Worm (Caenorhabditis elegans) whole organism, early embryonic: Measurements from ENCODE around the gene elo-9.
"Not testable (repeated sequence)": the region's sequence is repeated elsewhere in the genome, so short reads cannot be mapped to it uniquely, and the experiment has no call there.

Source experiments
- B0310.2 ChIP-seq: sonication (generic microtip); optimal IDR thresholded peaks from 2 replicates; lab custom pipeline; 2016; ENCODE audit warnings: mild to moderate bottlenecking, missing genetic modification characterization, missing compliant biosample characterization
- F13C5.2 ChIP-seq: sonication (generic microtip); optimal IDR thresholded peaks from 2 replicates; lab custom pipeline; 2017; ENCODE audit warnings: mild to moderate bottlenecking, missing genetic modification characterization, inconsistent platforms, missing compliant biosample characterization
- aly-1 ChIP-seq: sonication (generic microtip); optimal IDR thresholded peaks from 2 replicates; lab custom pipeline; 2016; ENCODE audit warnings: missing genetic modification characterization, missing compliant biosample characterization
- ama-1 ChIP-seq: fragments of 150-350 bp; optimal IDR thresholded peaks from 2 replicates; lab custom pipeline; 2014
- ceh-13 ChIP-seq: fragments of 200-800 bp; sonication (Bioruptor generic); optimal IDR thresholded peaks from 2 replicates; lab custom pipeline; 2018; ENCODE audit warnings: mild to moderate bottlenecking, missing genetic modification characterization, missing compliant biosample characterization
- ceh-36 ChIP-seq: sonication (generic microtip); optimal IDR thresholded peaks from 2 replicates; lab custom pipeline; 2016; ENCODE audit warnings: missing genetic modification characterization, inconsistent platforms, missing compliant biosample characterization
- ets-7 ChIP-seq: sonication (generic microtip); optimal IDR thresholded peaks from 2 replicates; lab custom pipeline; 2016; ENCODE audit warnings: missing genotype, missing genetic modification characterization, missing compliant biosample characterization
- flt-1 ChIP-seq: fragments of 200-800 bp; sonication (Bioruptor generic); IDR thresholded peaks from 2 replicates; pipeline ENCODE4 v1.3.6; 2022; ENCODE audit warnings: missing genetic modification characterization, missing compliant biosample characterization
- hmbx-1 ChIP-seq: sonication (generic microtip); optimal IDR thresholded peaks from 2 replicates; lab custom pipeline; 2016; ENCODE audit warnings: mild to moderate bottlenecking, missing genetic modification characterization, missing compliant biosample characterization
- hmg-4 ChIP-seq: fragments of 200-800 bp; sonication (Bioruptor generic); optimal IDR thresholded peaks from 2 replicates; lab custom pipeline; 2018; ENCODE audit warnings: mild to moderate bottlenecking, missing genetic modification characterization, missing compliant biosample characterization
- hnd-1 ChIP-seq: sonication (generic microtip); optimal IDR thresholded peaks from 2 replicates; lab custom pipeline; 2016; ENCODE audit warnings: missing genetic modification characterization, missing compliant biosample characterization
- pes-1 ChIP-seq: fragments of 200-800 bp; sonication (Bioruptor generic); IDR thresholded peaks from 2 replicates; pipeline ENCODE4 v1.3.6; 2022; ENCODE audit warnings: missing genetic modification reagents, missing genetic modification characterization, missing compliant biosample characterization
- scrt-1 ChIP-seq: fragments of 200-800 bp; sonication (Bioruptor generic); IDR thresholded peaks from 2 replicates; pipeline ENCODE4 v1.3.6; 2022; ENCODE audit warnings: missing genetic modification characterization, missing compliant biosample characterization
- sea-1 ChIP-seq: fragments of 200-800 bp; sonication (Bioruptor generic); conservative IDR thresholded peaks from 2 replicates; pipeline ENCODE4 v1.3.6; 2022; ENCODE audit warnings: missing genetic modification characterization, missing compliant biosample characterization
- tbx-11 ChIP-seq: fragments of 200-800 bp; sonication (Bioruptor generic); IDR thresholded peaks from 2 replicates; pipeline ENCODE4 v1.3.6; 2022; ENCODE audit warnings: missing genetic modification characterization, missing compliant biosample characterization
- tbx-37 ChIP-seq: fragments of 200-800 bp; sonication (Bioruptor generic); conservative IDR thresholded peaks from 2 replicates; pipeline ENCODE4 v1.3.6; 2022; ENCODE audit warnings: missing genetic modification reagents, missing genetic modification characterization, missing compliant biosample characterization
- tra-4 ChIP-seq: sonication (generic microtip); optimal IDR thresholded peaks from 2 replicates; lab custom pipeline; 2017; ENCODE audit warnings: missing genetic modification characterization, missing compliant biosample characterization

elo-9 gene

ce11 chrII:14964008-14964407 is at the start of gene elo-9:
elo-9 (minus strand) TSS chrII:14964108.
- TF ChIP-seq ama-1 (lab: Kevin White, UChicago) (no peak), B0310.2 (tag; lab: Kevin White, UChicago) (no peak)

- TF ChIP-seq B0310.2 (tag; lab: Kevin White, UChicago), result no peak
- no peak for TF ChIP-seq aly-1 (tag; lab: Kevin White, UChicago)
- TF ChIP-seq hnd-1 (tag; lab: Kevin White, UChicago), result no peak
- TF ChIP-seq tbx-37 (GFP tag; lab: Robert Waterston, UW), result peak; percentile 44; the same call in 1 of the 2 replicates
- no peak for TF ChIP-seq hmg-4 (GFP tag; lab: Kevin White, UChicago)
- TF ChIP-seq tbx-11, result no peak
- no peak for TF ChIP-seq ama-1 (lab: Kevin White, UChicago)
- no peak for TF ChIP-seq tra-4 (tag; lab: Kevin White, UChicago)
- TF ChIP-seq sea-1 (GFP tag; lab: Robert Waterston, UW), result peak; percentile 19; the same call in 1 of the 2 replicates
- no peak for TF ChIP-seq flt-1 (GFP tag; lab: Robert Waterston, UW)
- peak; percentile 35 for TF ChIP-seq F13C5.2 (tag; lab: Kevin White, UChicago)
Observed at ce11 chrII:15010366-15011235, 46.7 kb upstream of the elo-9 start, which contains the start of the genes Y53F4B.9 and Y53F4B.11. Y53F4B.9 (minus strand) TSS chrII:15010416. Y53F4B.11 (plus strand) TSS chrII:15010748.

- TF ChIP-seq tra-4 (tag; lab: Kevin White, UChicago) (no peak), pes-1 (GFP tag; lab: Robert Waterston, UW) (0 out of 2 replicates have a peak, but pooled peaks have one; percentile 23)
Observed at ce11 chrII:15008481-15009057, 44.7 kb upstream of the elo-9 start.

ce11 chrII:15005118-15005517 is 41.2 kb upstream of the elo-9 start:
- TF ChIP-seq ama-1 (lab: Kevin White, UChicago) (no peak), hnd-1 (tag; lab: Kevin White, UChicago) (no peak), aly-1 (tag; lab: Kevin White, UChicago) (no peak), ceh-36 (tag; lab: Kevin White, UChicago) (no peak), tra-4 (tag; lab: Kevin White, UChicago) (no peak)

- TF ChIP-seq hnd-1 (tag; lab: Kevin White, UChicago) (no peak), aly-1 (tag; lab: Kevin White, UChicago) (no peak), F13C5.2 (tag; lab: Kevin White, UChicago) (no peak)
Observed at ce11 chrII:15004538-15004937, 40.6 kb upstream of the elo-9 start.

ce11 chrII:15003410-15003809 is 39.5 kb upstream of the elo-9 start, which contains the start of gene Y53F4B.10:
Y53F4B.10 (minus strand) TSS chrII:15003510.
- TF ChIP-seq ceh-13 (no peak), ets-7 (tag; lab: Kevin White, UChicago) (no peak), hmbx-1 (no peak), pes-1 (GFP tag; lab: Robert Waterston, UW) (no peak), hmg-4 (GFP tag; lab: Kevin White, UChicago) (no peak), ceh-36 (tag; lab: Kevin White, UChicago) (no peak), ama-1 (lab: Kevin White, UChicago) (no peak), tra-4 (tag; lab: Kevin White, UChicago) (no peak), F13C5.2 (tag; lab: Kevin White, UChicago) (no peak), scrt-1 (no peak), tbx-37 (GFP tag; lab: Robert Waterston, UW) (no peak), aly-1 (tag; lab: Kevin White, UChicago) (no peak)

- not testable (repeated sequence) for TF ChIP-seq F13C5.2 (tag; lab: Kevin White, UChicago); B0310.2 (tag; lab: Kevin White, UChicago); pes-1 (GFP tag; lab: Robert Waterston, UW)
Observed at ce11 chrII:14992598-14992997, 28.7 kb upstream of the elo-9 start, which contains the start of gene Y53F4B.7. Y53F4B.7 (plus strand) TSS chrII:14992898.

- not testable (repeated sequence) for TF ChIP-seq hmbx-1; pes-1 (GFP tag; lab: Robert Waterston, UW); ama-1 (lab: Kevin White, UChicago)
Observed at ce11 chrII:14988171-14988570, 24.3 kb upstream of the elo-9 start, which contains the start of gene Y53F4B.43. Y53F4B.43 (plus strand) TSS chrII:14988471.
